Worm (Caenorhabditis elegans) whole organism, late embryonic: Measurements from ENCODE around the gene nhr-291.

Experiments
- C38D4.7 ChIP-seq: fragments of 200-800 bp; sonication (Bioruptor generic); optimal IDR thresholded peaks from 2 replicates; lab custom pipeline; 2018; ENCODE audit warnings: mild to moderate bottlenecking, missing genetic modification characterization, moderate library complexity, missing compliant biosample characterization
- F13H6.1 ChIP-seq: sonication (generic microtip); optimal IDR thresholded peaks from 2 replicates; lab custom pipeline; 2016; ENCODE audit warnings: missing genetic modification characterization, missing compliant biosample characterization
- Y22D7AL.16 ChIP-seq: sonication (generic microtip); optimal IDR thresholded peaks from 2 replicates; lab custom pipeline; 2016; ENCODE audit warnings: missing genetic modification characterization, missing compliant biosample characterization
- ahr-1 ChIP-seq: sonication (generic microtip); optimal IDR thresholded peaks from 2 replicates; lab custom pipeline; 2016; ENCODE audit warnings: missing genetic modification characterization, missing compliant biosample characterization
- ama-1 ChIP-seq: fragments of 150-350 bp; optimal IDR thresholded peaks from 2 replicates; lab custom pipeline; 2014
- ceh-14 ChIP-seq: sonication (generic microtip); optimal IDR thresholded peaks from 2 replicates; lab custom pipeline; 2016; ENCODE audit warnings: missing genotype, missing genetic modification characterization, missing compliant biosample characterization
- ceh-18 ChIP-seq: sonication (generic microtip); optimal IDR thresholded peaks from 2 replicates; lab custom pipeline; 2016; ENCODE audit warnings: missing genetic modification characterization, missing compliant biosample characterization
- ceh-2 ChIP-seq: sonication (generic microtip); optimal IDR thresholded peaks from 2 replicates; lab custom pipeline; 2016; ENCODE audit warnings: missing genotype, missing genetic modification characterization, missing compliant biosample characterization
- ceh-22 ChIP-seq: sonication (generic microtip); optimal IDR thresholded peaks from 2 replicates; lab custom pipeline; 2017; ENCODE audit warnings: missing biosample characterization, missing genetic modification characterization
- ceh-31 ChIP-seq: sonication (generic microtip); optimal IDR thresholded peaks from 2 replicates; lab custom pipeline; 2016; ENCODE audit warnings: missing genetic modification characterization, missing compliant biosample characterization
- ceh-34 ChIP-seq: sonication (generic microtip); optimal IDR thresholded peaks from 2 replicates; lab custom pipeline; 2016; ENCODE audit warnings: mild to moderate bottlenecking, missing genetic modification characterization, missing compliant biosample characterization
- dmd-4 ChIP-seq: sonication (generic microtip); optimal IDR thresholded peaks from 2 replicates; lab custom pipeline; 2016; ENCODE audit warnings: borderline replicate concordance, missing genetic modification characterization, missing compliant biosample characterization
- dve-1 ChIP-seq: sonication (generic microtip); optimal IDR thresholded peaks from 2 replicates; lab custom pipeline; 2017; ENCODE audit warnings: antibody characterized with exemption, mild to moderate bottlenecking, missing genetic modification characterization, missing compliant biosample characterization
- elt-2 ChIP-seq: sonication (generic microtip); optimal IDR thresholded peaks from 2 replicates; lab custom pipeline; 2016; ENCODE audit warnings: missing genetic modification reagents, missing genetic modification characterization, missing compliant biosample characterization
- fax-1 ChIP-seq: sonication (generic microtip); optimal IDR thresholded peaks from 2 replicates; lab custom pipeline; 2016; ENCODE audit warnings: missing genotype, missing genetic modification characterization, missing compliant biosample characterization
- hlh-15 ChIP-seq: sonication (generic microtip); optimal IDR thresholded peaks from 2 replicates; lab custom pipeline; 2016; ENCODE audit warnings: missing genetic modification characterization, missing compliant biosample characterization
- hlh-6 ChIP-seq: sonication (generic microtip); optimal IDR thresholded peaks from 2 replicates; lab custom pipeline; 2016; ENCODE audit warnings: missing genotype, missing genetic modification characterization, missing compliant biosample characterization
- hlh-8 ChIP-seq: sonication (generic microtip); optimal IDR thresholded peaks from 2 replicates; lab custom pipeline; 2016; ENCODE audit warnings: missing genotype, missing genetic modification characterization, missing compliant biosample characterization
- lim-6 ChIP-seq: sonication (generic microtip); optimal IDR thresholded peaks from 2 replicates; lab custom pipeline; 2016; ENCODE audit warnings: missing genetic modification characterization, missing compliant biosample characterization
- madf-2 ChIP-seq: sonication (generic microtip); optimal IDR thresholded peaks from 2 replicates; lab custom pipeline; 2017; ENCODE audit warnings: missing genetic modification characterization, missing compliant biosample characterization
- nfya-1 ChIP-seq: sonication (generic microtip); optimal IDR thresholded peaks from 2 replicates; lab custom pipeline; 2017; ENCODE audit warnings: missing genetic modification characterization, mild to moderate bottlenecking, missing compliant biosample characterization, antibody characterized with exemption, moderate library complexity
- nhr-232 ChIP-seq: sonication (generic microtip); optimal IDR thresholded peaks from 2 replicates; lab custom pipeline; 2016; ENCODE audit warnings: missing genetic modification characterization, missing compliant biosample characterization
- npax-4 ChIP-seq: sonication (generic microtip); optimal IDR thresholded peaks from 2 replicates; lab custom pipeline; 2016; ENCODE audit warnings: missing genetic modification characterization, missing compliant biosample characterization
- pat-9 ChIP-seq: fragments of 200-800 bp; sonication (Bioruptor generic); optimal IDR thresholded peaks from 2 replicates; lab custom pipeline; 2018; ENCODE audit warnings: mild to moderate bottlenecking, missing genetic modification characterization, moderate library complexity, missing compliant biosample characterization
- pha-2 ChIP-seq: sonication (generic microtip); optimal IDR thresholded peaks from 2 replicates; lab custom pipeline; 2017; ENCODE audit warnings: mild to moderate bottlenecking, missing genetic modification characterization, missing compliant biosample characterization
- pqm-1 ChIP-seq: sonication (generic microtip); optimal IDR thresholded peaks from 2 replicates; lab custom pipeline; 2016; ENCODE audit warnings: missing genetic modification characterization, missing compliant biosample characterization
- ref-2 ChIP-seq: sonication (generic microtip); optimal IDR thresholded peaks from 2 replicates; lab custom pipeline; 2016; ENCODE audit warnings: missing genetic modification characterization, missing compliant biosample characterization
- sox-2 ChIP-seq: fragments of 200-800 bp; sonication (Bioruptor generic); IDR thresholded peaks from 2 replicates; pipeline ENCODE4 v1.3.6; 2022; ENCODE audit warnings: missing genetic modification reagents, missing genetic modification characterization, missing compliant biosample characterization
- syd-9 ChIP-seq: sonication (generic microtip); optimal IDR thresholded peaks from 2 replicates; lab custom pipeline; 2016; ENCODE audit warnings: mild to moderate bottlenecking, missing genetic modification characterization, moderate library complexity, missing compliant biosample characterization
- tbx-2 ChIP-seq: sonication (generic microtip); optimal IDR thresholded peaks from 2 replicates; lab custom pipeline; 2016; ENCODE audit warnings: missing genetic modification characterization, missing compliant biosample characterization
- ttx-3 ChIP-seq: sonication (generic microtip); optimal IDR thresholded peaks from 2 replicates; lab custom pipeline; 2016; ENCODE audit warnings: missing genetic modification reagents, missing genetic modification characterization, missing compliant biosample characterization
- unc-86 ChIP-seq: sonication (generic microtip); optimal IDR thresholded peaks from 2 replicates; lab custom pipeline; 2016; ENCODE audit warnings: missing genetic modification characterization, missing compliant biosample characterization
- zip-5 ChIP-seq: sonication (generic microtip); optimal IDR thresholded peaks from 2 replicates; lab custom pipeline; 2016; ENCODE audit warnings: missing genetic modification characterization, missing compliant biosample characterization
- ztf-16 ChIP-seq: sonication (generic microtip); optimal IDR thresholded peaks from 2 replicates; lab custom pipeline; 2017; ENCODE audit warnings: missing genetic modification characterization, missing compliant biosample characterization

nhr-291 gene

DNA sequence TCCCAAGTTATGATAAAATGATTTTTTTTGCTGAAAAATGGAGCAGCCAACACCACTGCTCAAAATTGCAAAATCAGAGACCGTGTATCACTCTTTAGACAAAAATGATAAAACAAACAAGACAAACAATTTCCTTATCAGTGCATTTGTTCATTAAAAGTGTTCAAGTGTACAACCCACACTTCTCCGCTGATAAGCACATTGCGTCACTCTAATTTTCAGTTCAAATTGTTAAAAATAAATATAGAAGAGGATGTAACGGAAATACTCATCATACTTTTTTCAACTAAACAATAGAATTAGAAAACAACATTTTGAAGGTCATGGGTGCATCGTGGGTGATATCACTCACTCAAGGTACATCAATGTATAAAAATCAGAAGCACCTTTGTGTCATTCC lies at the start of gene nhr-291:
Gene nhr-291, plus strand, starts transcription at position 324 of the 400 bp plus-strand sequence.
- TF ChIP-seq elt-2, result peak; percentile 99
- TF ChIP-seq unc-86 (tag; lab: Kevin White, UChicago), result no peak
- TF ChIP-seq pqm-1 (tag; lab: Kevin White, UChicago), result peak; percentile 40

DNA sequence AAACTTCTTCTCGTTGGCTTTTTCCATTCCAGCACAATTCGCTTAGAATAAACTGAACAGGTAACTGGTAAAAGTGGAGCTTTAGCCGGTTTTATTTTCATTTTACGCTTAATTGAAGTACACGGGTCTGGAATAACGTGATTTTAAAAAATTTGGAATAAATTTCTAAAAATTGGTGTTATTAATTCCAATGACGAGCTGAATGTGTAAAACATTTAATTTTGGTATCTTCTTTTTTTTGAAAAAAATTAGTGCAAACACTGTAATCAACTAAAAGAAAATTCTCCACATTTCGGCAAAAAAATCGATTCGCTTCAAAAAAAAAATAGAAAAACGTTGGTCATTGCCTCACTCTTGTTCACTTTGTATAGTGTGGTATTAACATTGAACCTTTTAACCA lies 46.5 kb upstream of the nhr-291 start, which contains the start of gene T10H4.4:
Gene T10H4.4, minus strand, starts transcription at position 101 of the 400 bp plus-strand sequence.
- TF ChIP-seq sox-2 (GFP tag; lab: Robert Waterston, UW) (no peak), madf-2 (tag; lab: Kevin White, UChicago) (no peak), zip-5 (tag; lab: Kevin White, UChicago) (no peak), lim-6 (no peak), ceh-31 (tag; lab: Kevin White, UChicago) (no peak)
- TF ChIP-seq, all 69 proteins: peak for 0

DNA sequence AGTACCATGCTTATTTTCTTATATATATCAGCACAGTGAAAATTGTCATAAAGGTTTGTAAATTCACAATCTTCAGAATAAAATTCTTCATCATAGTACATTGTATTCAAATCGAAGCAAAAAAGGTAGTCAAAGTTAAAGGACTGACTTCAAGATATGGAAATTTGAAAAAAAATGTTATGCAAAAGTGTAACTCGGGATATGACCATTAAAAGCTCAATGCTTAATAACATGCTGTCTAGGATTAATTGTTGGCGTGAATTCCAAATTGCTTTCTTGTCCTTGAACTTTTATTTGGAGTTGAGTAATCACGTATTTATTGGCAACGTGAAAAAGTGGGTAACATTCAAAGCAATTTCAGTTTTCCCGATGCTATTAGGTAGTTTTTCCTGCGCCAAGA lies 44.0 kb upstream of the nhr-291 start, which contains the start of gene srw-16:
Gene srw-16, minus strand, starts transcription at position 101 of the 400 bp plus-strand sequence.
- no peak for TF ChIP-seq syd-9 (tag; lab: Kevin White, UChicago)
- no peak for TF ChIP-seq C38D4.7 (GFP tag; lab: Kevin White, UChicago)
- TF ChIP-seq ceh-34 (tag; lab: Kevin White, UChicago), result no peak
- no peak for TF ChIP-seq ceh-22
- TF ChIP-seq ceh-18 (tag; lab: Kevin White, UChicago), result no peak
- no peak for TF ChIP-seq pat-9 (tag; lab: Kevin White, UChicago)
- TF ChIP-seq hlh-6 (tag; lab: Kevin White, UChicago), result no peak
- TF ChIP-seq ceh-2 (tag; lab: Kevin White, UChicago), result no peak

- TF ChIP-seq Y22D7AL.16 (tag; lab: Kevin White, UChicago), result no peak
- no peak for TF ChIP-seq ahr-1 (tag; lab: Kevin White, UChicago)
- TF ChIP-seq dmd-4 (tag; lab: Kevin White, UChicago), result no peak
- no peak for TF ChIP-seq ama-1 (lab: Kevin White, UChicago)
- TF ChIP-seq lim-6, result no peak
- TF ChIP-seq unc-86 (tag; lab: Kevin White, UChicago), result no peak
- no peak for TF ChIP-seq ceh-34 (tag; lab: Kevin White, UChicago)
These were observed 41.8 kb upstream of the nhr-291 start, which contains the start of gene srw-17 for ce11 chrV:15276915-15277314. srw-17 (minus strand) TSS chrV:15277015.

- TF ChIP-seq fax-1 (no peak), ceh-34 (tag; lab: Kevin White, UChicago) (no peak), ahr-1 (tag; lab: Kevin White, UChicago) (no peak), ttx-3 (no peak), dve-1 (tag; lab: Kevin White, UChicago) (no peak), dmd-4 (tag; lab: Kevin White, UChicago) (no peak), pha-2 (tag; lab: Kevin White, UChicago) (no peak), npax-4 (tag; lab: Kevin White, UChicago) (no peak), ref-2 (tag; lab: Kevin White, UChicago) (no peak), ztf-16 (no peak), nhr-232 (tag; lab: Kevin White, UChicago) (no peak), ama-1 (lab: Kevin White, UChicago) (no peak), tbx-2 (tag; lab: Kevin White, UChicago) (no peak), F13H6.1 (no peak), hlh-8 (tag; lab: Kevin White, UChicago) (no peak), hlh-15 (tag; lab: Kevin White, UChicago) (no peak), ceh-14 (tag; lab: Kevin White, UChicago) (no peak), pat-9 (tag; lab: Kevin White, UChicago) (no peak), nfya-1 (tag; lab: Kevin White, UChicago) (no peak)
- TF ChIP-seq, all 69 proteins: peak for 0
These were observed 37.3 kb upstream of the nhr-291 start, which contains the start of the genes srw-19 and srx-51 for ce11 chrV:15281279-15281949. srw-19 (minus strand) TSS chrV:15281379. srx-51 (plus strand) TSS chrV:15281899.
